Worm (Caenorhabditis elegans): ENCODE data around the gene Y42A5A.5.

The Y42A5A.5 gene

DNA sequence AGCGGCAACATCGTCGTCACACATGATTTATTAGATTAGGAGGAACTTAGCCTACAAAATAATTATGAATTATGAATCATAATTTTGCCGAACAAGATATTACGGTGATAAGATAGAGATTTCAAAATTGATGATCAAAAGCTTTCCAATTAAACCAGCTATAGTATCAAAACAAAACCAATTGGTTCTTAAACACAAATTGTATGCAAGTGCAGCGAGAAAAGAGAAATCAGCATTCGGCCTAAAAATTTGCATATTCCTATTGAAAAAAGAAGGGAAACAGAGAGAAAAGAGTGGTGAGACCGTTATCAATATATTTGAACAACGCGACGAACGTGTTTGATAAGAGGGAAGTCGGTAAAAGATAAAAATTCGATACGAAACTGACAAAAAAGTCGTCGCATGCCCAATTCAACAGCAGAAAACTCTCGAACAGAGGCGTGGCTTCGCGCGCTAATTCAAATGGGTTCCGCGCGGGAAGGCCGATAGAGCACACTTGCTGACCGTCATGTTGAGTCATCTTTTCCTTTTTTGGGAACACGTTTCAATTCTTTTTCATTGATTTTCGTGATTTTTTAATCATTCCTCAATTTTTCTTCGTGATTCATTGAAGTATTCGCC, 31.3 kb downstream of the Y42A5A.5 start, which contains the start of gene act-2 (continued):
- TF ChIP-seq mes-2 (tag; optimal IDR thresholded peaks at IDR 0.05; ENCODE audit: poor library complexity, severe bottlenecking) (peak; percentile 76), ceh-44 (GFP tag; IDR thresholded peaks at IDR 0.05) (no peak), ctbp-1 (GFP tag; IDR thresholded peaks at IDR 0.05) (0 out of 2 replicates have a peak, but pooled peaks have one; percentile 26), ztf-7 (tag; optimal IDR thresholded peaks at IDR 0.05) (no peak), T20F7.1 (GFP tag; optimal IDR thresholded peaks at IDR 0.05) (peak; percentile 47), fos-1 (tag; optimal IDR thresholded peaks at IDR 0.05) (no peak), hmg-1.1 (GFP tag; IDR thresholded peaks at IDR 0.05) (peak; percentile 57; the same call in 1 of the 2 replicates), Y48G9A.11 (GFP tag; IDR thresholded peaks at IDR 0.05) (0 out of 2 replicates have a peak, but pooled peaks have one; percentile 42), pqm-1 (tag; optimal IDR thresholded peaks at IDR 0.05) (peak; percentile 71), hlh-30 (tag; optimal IDR thresholded peaks at IDR 0.05; ENCODE audit: insufficient read depth) (peak; percentile 88), skn-1 (tag; optimal IDR thresholded peaks at IDR 0.05) (no peak), lsy-2 (tag; optimal IDR thresholded peaks at IDR 0.05) (peak in 1 of 2 experiments; percentile 84), madf-9 (GFP tag; conservative IDR thresholded peaks at IDR 0.05) (peak; percentile 59; the same call in 1 of the 2 replicates), unc-130 (GFP tag; optimal IDR thresholded peaks at IDR 0.05) (peak; percentile 21)

DNA sequence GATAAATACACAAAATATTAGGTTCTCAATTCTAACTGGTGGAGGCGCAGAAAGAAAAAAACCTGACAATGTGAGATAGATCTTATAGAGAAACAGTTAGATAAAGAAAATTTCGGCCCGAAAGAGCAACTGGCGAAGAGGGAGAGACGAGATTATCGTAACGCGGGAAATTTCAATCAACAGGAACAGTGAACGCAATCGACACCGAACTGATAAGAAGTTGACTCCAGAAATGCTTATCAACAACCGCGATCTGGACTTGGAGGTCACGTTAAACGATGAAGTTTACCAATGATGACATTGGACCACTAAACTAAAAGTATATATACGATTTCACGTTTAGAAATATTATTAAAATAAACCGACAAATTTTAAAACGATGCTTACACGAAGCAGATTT, 33.1 kb downstream of the Y42A5A.5 start:
- TF ChIP-seq T26A8.4 (GFP tag; IDR thresholded peaks at IDR 0.05) (no peak; the same call in 1 of the 2 replicates), lin-29 (GFP tag; IDR thresholded peaks at IDR 0.05) (0 out of 2 replicates have a peak, but pooled peaks have one; percentile 9), snpc-1.2 (GFP tag; IDR thresholded peaks at IDR 0.05) (peak; percentile 61; the same call in 1 of the 2 replicates), mxl-3 (GFP tag; optimal IDR thresholded peaks at IDR 0.05) (no peak), lin-1 (GFP tag; IDR thresholded peaks at IDR 0.05) (0 out of 2 replicates have a peak, but pooled peaks have one; percentile 24), dmd-6 (GFP tag; IDR thresholded peaks at IDR 0.05) (peak; percentile 22; the same call in 1 of the 2 replicates), nhr-6 (tag; optimal IDR thresholded peaks at IDR 0.05) (peak; percentile 10), jun-1 (tag; optimal IDR thresholded peaks at IDR 0.05) (no peak), mdt-29 (GFP tag; IDR thresholded peaks at IDR 0.05) (peak; percentile 74), ctbp-1 (GFP tag; IDR thresholded peaks at IDR 0.05) (peak; percentile 75), saeg-2 (GFP tag; IDR thresholded peaks at IDR 0.05) (peak; percentile 67; the same call in 1 of the 2 replicates), ceh-82 (tag; optimal IDR thresholded peaks at IDR 0.05) (no peak), nhr-77 (tag; optimal IDR thresholded peaks at IDR 0.05) (no peak), tag-97 (GFP tag; IDR thresholded peaks at IDR 0.05) (no peak), madf-5 (GFP tag; IDR thresholded peaks at IDR 0.05) (peak in 1 of 2 experiments; percentile 83; a peak in 2 of 4 replicates), F49E8.2 (tag; optimal IDR thresholded peaks at IDR 0.05; ENCODE audit: borderline replicate concordance) (peak; percentile 93), dmd-8 (GFP tag; IDR thresholded peaks at IDR 0.05) (peak; percentile 81; the same call in 1 of the 2 replicates), hlh-30 (tag; optimal IDR thresholded peaks at IDR 0.05; ENCODE audit: insufficient read depth) (peak; percentile 22), daf-16 (GFP tag; optimal IDR thresholded peaks at IDR 0.05) (no peak), daf-16 (tag; optimal IDR thresholded peaks at IDR 0.05) (no peak), pqm-1 (tag; optimal IDR thresholded peaks at IDR 0.05) (peak; percentile 1), ama-1 (optimal IDR thresholded peaks at IDR 0.05) (peak; percentile 77), spr-1 (tag; optimal IDR thresholded peaks at IDR 0.05) (no peak), pha-4 (GFP tag; IDR thresholded peaks at IDR 0.05) (peak; percentile 49; the same call in 1 of the 2 replicates), pha-4 (tag; optimal IDR thresholded peaks at IDR 0.05) (no peak), ceh-44 (GFP tag; IDR thresholded peaks at IDR 0.05) (no peak), lin-38 (GFP tag; IDR thresholded peaks at IDR 0.05) (peak; percentile 83), aha-1 (tag) (peak; percentile 55), lim-7 (GFP tag; IDR thresholded peaks at IDR 0.05) (peak; percentile 57), mxl-2 (GFP tag; conservative IDR thresholded peaks at IDR 0.05) (peak; percentile 50; the same call in 1 of the 2 replicates), hlh-11 (tag; optimal IDR thresholded peaks at IDR 0.05) (peak; percentile 15), arid-1 (GFP tag; conservative IDR thresholded peaks at IDR 0.05) (peak; percentile 78), egl-43 (GFP tag; IDR thresholded peaks at IDR 0.05) (peak; percentile 77; the same call in 1 of the 2 replicates), dve-1 (tag; optimal IDR thresholded peaks at IDR 0.05; ENCODE audit: insufficient read depth) (peak; percentile 1), Y48G9A.11 (GFP tag; IDR thresholded peaks at IDR 0.05) (peak; percentile 80; the same call in 1 of the 2 replicates), cey-2 (tag; optimal IDR thresholded peaks at IDR 0.05; ENCODE audit: borderline replicate concordance, insufficient read depth) (no peak), unc-130 (GFP tag; optimal IDR thresholded peaks at IDR 0.05) (peak; percentile 39), lsy-2 (tag; optimal IDR thresholded peaks at IDR 0.05) (no peak), aly-2 (tag; optimal IDR thresholded peaks at IDR 0.05) (peak; percentile 25)
